Worm (Caenorhabditis elegans): ENCODE data around the gene xbp-1.

Gene xbp-1

DNA sequence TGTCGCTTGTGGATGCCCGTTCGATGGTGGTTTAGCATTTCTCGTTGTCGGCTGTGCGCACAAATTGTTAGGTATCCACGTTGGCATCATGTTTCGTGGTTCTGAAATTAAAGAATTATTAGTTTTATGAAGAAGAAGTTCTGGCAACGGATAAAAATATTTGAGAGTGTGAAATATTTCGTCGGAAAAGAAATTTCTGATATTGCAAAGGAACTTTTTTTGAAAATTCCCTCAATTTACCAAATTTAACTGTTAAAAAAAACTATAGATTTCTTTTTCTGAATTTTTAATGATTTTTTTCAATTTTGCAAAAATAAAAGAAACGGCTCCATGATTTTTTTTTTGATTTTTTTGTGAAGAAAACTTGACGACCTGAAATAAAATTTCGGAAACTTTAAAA, 34.4 kb downstream of the xbp-1 start, which contains the start of gene mpk-1:
Gene mpk-1 (minus strand): TSS at position 101 of the 400 bp plus-strand sequence.
- no peak for TF ChIP-seq mxl-3 (GFP tag; optimal IDR thresholded peaks at IDR 0.05)
- no peak for TF ChIP-seq duxl-1 (tag; optimal IDR thresholded peaks at IDR 0.05; ENCODE audit: poor library complexity)
- TF ChIP-seq lir-3 (tag; optimal IDR thresholded peaks at IDR 0.05): no peak
- no peak for TF ChIP-seq R02D3.7 (tag; optimal IDR thresholded peaks at IDR 0.05)
- TF ChIP-seq F26F4.8 (GFP tag; conservative IDR thresholded peaks at IDR 0.05): no peak
- TF ChIP-seq ceh-20 (GFP tag; IDR thresholded peaks at IDR 0.05): no peak
- TF ChIP-seq unc-130 (GFP tag; optimal IDR thresholded peaks at IDR 0.05): no peak
- TF ChIP-seq F49E8.2 (tag; optimal IDR thresholded peaks at IDR 0.05; ENCODE audit: borderline replicate concordance): no peak
- TF ChIP-seq madf-5 (GFP tag; IDR thresholded peaks at IDR 0.05): no peak
- no peak for TF ChIP-seq ceh-32 (tag; optimal IDR thresholded peaks at IDR 0.05; ENCODE audit: poor library complexity)
- TF ChIP-seq nhr-76 (tag; optimal IDR thresholded peaks at IDR 0.05): no peak
- no peak for TF ChIP-seq F10B5.3 (tag; optimal IDR thresholded peaks at IDR 0.05)

DNA sequence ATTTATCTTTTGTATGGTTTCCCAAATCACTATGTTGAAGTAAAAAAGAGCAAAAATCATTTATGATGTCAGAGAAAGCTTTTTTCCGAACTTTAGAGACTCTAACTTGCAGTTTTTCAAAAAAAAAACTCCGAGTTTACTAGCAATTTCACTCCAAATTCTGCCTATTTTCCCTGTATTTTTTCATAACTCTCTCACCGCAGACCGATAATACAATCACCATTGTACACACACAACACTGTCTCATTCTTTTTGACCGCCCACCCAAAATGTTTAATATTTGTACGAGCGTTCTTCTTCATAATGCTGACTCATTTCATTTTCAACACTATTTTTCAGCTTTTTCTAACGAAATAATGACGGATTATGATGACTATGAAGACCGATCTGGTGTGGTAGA, 35.2 kb downstream of the xbp-1 start, which contains the start of gene F43C1.5:
Gene F43C1.5 (plus strand): TSS at position 301 of the 400 bp plus-strand sequence.
- TF ChIP-seq php-3 (GFP tag; IDR thresholded peaks at IDR 0.05): no peak
- TF ChIP-seq aha-1 (tag): peak; percentile 2
- no peak for TF ChIP-seq hif-1 (tag; optimal IDR thresholded peaks at IDR 0.05)
- no peak for TF ChIP-seq jun-1 (tag; optimal IDR thresholded peaks at IDR 0.05)
- TF ChIP-seq zag-1 (tag; optimal IDR thresholded peaks at IDR 0.05): no peak

DNA sequence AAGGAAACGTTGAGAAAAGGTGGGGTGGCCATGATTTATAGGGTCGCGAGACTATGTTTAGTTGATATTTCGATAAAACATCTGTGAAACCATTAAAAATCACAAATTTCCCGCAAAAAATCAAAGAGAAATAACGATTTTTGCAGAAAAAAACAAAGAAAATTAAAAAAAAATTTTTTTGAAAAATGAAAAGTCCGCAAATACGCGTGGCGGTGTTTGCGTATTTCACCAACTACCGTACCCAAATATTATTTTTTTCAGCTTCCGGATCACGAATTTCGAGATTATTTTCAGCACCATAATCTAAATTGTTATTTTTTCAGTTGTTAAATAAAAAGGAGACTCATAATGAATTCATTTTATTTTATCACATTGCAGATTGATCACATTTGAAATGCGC, 36.5 kb downstream of the xbp-1 start:
- TF ChIP-seq lsy-2 (tag; optimal IDR thresholded peaks at IDR 0.05) (peak in 1 of 2 experiments; percentile 27), unc-130 (GFP tag; optimal IDR thresholded peaks at IDR 0.05) (peak; percentile 18), spr-1 (tag; optimal IDR thresholded peaks at IDR 0.05) (no peak)

DNA sequence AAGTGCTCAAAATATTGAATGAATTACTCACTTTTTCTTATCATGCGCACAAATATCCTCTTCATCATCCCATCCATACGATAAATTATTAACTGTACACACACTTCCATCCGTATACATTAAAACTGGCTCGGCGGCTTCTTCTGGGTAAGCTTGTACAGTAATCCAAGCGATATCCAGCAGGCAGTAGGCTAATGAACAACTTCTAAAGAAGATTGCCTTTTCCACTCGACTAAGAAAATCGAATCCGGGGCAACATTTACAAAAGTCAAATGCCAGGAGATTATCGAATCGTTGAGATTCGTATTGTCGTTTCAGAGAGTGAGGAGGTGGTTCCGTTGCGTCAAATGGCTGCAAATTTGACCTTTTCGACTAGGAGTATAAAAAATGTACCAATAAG, 37.8 kb downstream of the xbp-1 start:
- TF ChIP-seq unc-62 (GFP tag; optimal IDR thresholded peaks at IDR 0.05 in 1 of 2) (peak in 1 of 2 experiments; percentile 93), unc-62 (tag; optimal IDR thresholded peaks at IDR 0.05) (no peak), nhr-76 (tag; optimal IDR thresholded peaks at IDR 0.05) (no peak)

DNA sequence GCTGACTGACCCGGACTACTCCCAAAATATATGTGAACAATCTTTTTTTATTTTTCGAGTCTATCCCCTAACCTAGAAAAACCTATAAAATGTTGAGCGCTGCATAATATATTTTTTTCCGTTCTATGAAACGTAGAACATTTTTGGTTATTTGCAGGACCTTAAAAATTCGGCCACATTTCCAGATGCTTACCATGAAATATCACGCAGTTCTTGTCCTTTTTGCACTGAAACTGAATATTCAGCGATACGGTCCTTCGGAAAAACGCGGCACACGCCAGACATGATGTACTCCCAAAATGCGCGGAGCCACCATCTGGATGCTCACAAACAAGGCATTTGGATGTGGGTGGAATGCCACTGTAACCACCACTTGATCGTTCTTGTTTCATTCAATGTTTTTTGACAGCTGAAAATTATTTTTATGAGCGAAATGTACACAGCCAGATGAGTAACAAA, 39.2 kb downstream of the xbp-1 start, which contains the start of gene nhr-20:
Gene nhr-20 (minus strand): TSS at position 409 of the 459 bp plus-strand sequence.
- TF ChIP-seq attf-4 (tag; optimal IDR thresholded peaks at IDR 0.05) (no peak), vab-7 (GFP tag; IDR thresholded peaks at IDR 0.05) (no peak), mxl-3 (GFP tag; optimal IDR thresholded peaks at IDR 0.05) (no peak), aha-1 (tag) (peak; percentile 90), T26A8.4 (GFP tag; IDR thresholded peaks at IDR 0.05) (no peak), lin-13 (GFP tag; optimal IDR thresholded peaks at IDR 0.05) (no peak), zip-2 (tag; optimal IDR thresholded peaks at IDR 0.05) (no peak), duxl-1 (tag; optimal IDR thresholded peaks at IDR 0.05; ENCODE audit: poor library complexity) (no peak)

DNA sequence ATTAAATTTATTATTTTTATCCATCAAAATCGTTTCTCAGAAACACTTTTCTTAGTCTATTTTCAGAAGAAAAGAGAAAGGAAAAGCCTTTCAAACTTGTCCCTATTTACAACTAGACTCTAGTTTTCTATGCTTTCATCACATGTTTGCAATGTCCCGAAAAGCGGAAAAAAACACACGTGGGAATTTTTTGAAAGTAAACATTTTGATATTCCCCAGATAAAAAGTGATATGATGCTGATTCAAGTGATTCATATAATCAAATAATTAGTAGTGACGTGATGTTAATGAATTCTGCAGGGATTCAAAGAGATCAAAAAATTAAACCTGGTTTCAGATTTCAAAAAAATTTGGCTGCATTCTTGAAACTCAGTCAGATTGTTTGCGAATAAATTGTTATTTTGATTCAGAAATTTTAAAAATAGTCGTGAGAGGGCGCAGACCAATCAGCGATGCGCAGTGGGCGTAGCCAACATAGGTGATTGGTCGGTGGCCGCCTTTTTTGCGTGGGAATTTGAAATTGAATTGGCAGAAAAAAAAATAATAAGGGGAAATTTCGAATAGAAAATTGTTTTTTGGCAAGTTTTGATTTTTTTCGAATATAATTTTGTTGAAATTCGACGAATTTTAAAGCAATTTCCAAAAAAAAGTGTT, 41.2 kb downstream of the xbp-1 start:
- TF ChIP-seq R02D3.7 (tag; optimal IDR thresholded peaks at IDR 0.05) (no peak), hlh-30 (tag; optimal IDR thresholded peaks at IDR 0.05; ENCODE audit: insufficient read depth) (no peak), hlh-11 (tag; optimal IDR thresholded peaks at IDR 0.05) (no peak), F26F4.8 (GFP tag; conservative IDR thresholded peaks at IDR 0.05) (no peak), ama-1 (optimal IDR thresholded peaks at IDR 0.05) (no peak), mdl-1 (tag; optimal IDR thresholded peaks at IDR 0.05) (no peak), dve-1 (tag; optimal IDR thresholded peaks at IDR 0.05; ENCODE audit: insufficient read depth) (no peak), zip-2 (tag; optimal IDR thresholded peaks at IDR 0.05) (no peak)
